Worm (Caenorhabditis elegans) whole organism, midembryonic: ENCODE measurements around the gene acr-8.

Source experiments
- T22C8.4 ChIP-seq: fragments of 200-800 bp; sonication (Bioruptor generic); IDR thresholded peaks from 2 replicates; pipeline ENCODE4 v1.3.6; 2022; ENCODE audit warnings: missing genetic modification characterization, missing compliant biosample characterization
- cog-1 ChIP-seq: sonication (generic microtip); optimal IDR thresholded peaks from 2 replicates; lab custom pipeline; 2016; ENCODE audit warnings: missing genetic modification characterization, missing compliant biosample characterization
- flt-1 ChIP-seq: fragments of 200-800 bp; sonication (Bioruptor generic); IDR thresholded peaks from 2 replicates; pipeline ENCODE4 v1.3.6; 2022; ENCODE audit warnings: missing genetic modification characterization, missing compliant biosample characterization
- klf-2 ChIP-seq: fragments of 200-800 bp; sonication (Bioruptor generic); conservative IDR thresholded peaks from 2 replicates; pipeline ENCODE4 v1.3.6; 2022; ENCODE audit warnings: missing genetic modification reagents, missing genetic modification characterization, missing compliant biosample characterization
- med-1 ChIP-seq: sonication (generic microtip); optimal IDR thresholded peaks from 2 replicates; lab custom pipeline; 2017; ENCODE audit warnings: missing genetic modification characterization, mild to moderate bottlenecking, missing compliant biosample characterization, antibody characterized with exemption, missing genetic modification reagents; ENCODE audit not compliant: insufficient read depth
- ref-1 ChIP-seq: fragments of 200-800 bp; sonication (Bioruptor generic); conservative IDR thresholded peaks from 2 replicates; pipeline ENCODE4 v1.3.6; 2022; ENCODE audit warnings: missing genetic modification reagents, missing genetic modification characterization, missing compliant biosample characterization
- tab-1 ChIP-seq: fragments of 200-800 bp; sonication (Bioruptor generic); IDR thresholded peaks from 2 replicates; pipeline ENCODE4 v1.3.6; 2022; ENCODE audit warnings: missing genetic modification characterization, missing compliant biosample characterization
- ztf-23 ChIP-seq: fragments of 200-800 bp; sonication (Bioruptor generic); IDR thresholded peaks from 2 replicates; pipeline ENCODE4 v1.3.6; 2022; ENCODE audit warnings: missing genetic modification reagents, missing genetic modification characterization, missing compliant biosample characterization
- ztf-29 ChIP-seq: fragments of 200-800 bp; sonication (Bioruptor generic); IDR thresholded peaks from 2 replicates; pipeline ENCODE4 v1.3.6; 2022; ENCODE audit warnings: missing genetic modification reagents, missing genetic modification characterization, missing compliant biosample characterization

acr-8 gene

ce11 chrX:10412425-10412824 is at the start of gene acr-8:
Gene acr-8 (plus strand): TSS chrX:10412725.
- no peak for TF ChIP-seq ztf-23
- TF ChIP-seq cog-1, result no peak
- no peak for TF ChIP-seq tab-1
- no peak for TF ChIP-seq ztf-29 (GFP tag; lab: Robert Waterston, UW)
- TF ChIP-seq med-1 (GFP tag; lab: Kevin White, UChicago), result no peak
- TF ChIP-seq flt-1 (GFP tag; lab: Robert Waterston, UW), result no peak
- no peak for TF ChIP-seq ref-1 (GFP tag; lab: Robert Waterston, UW)
- TF ChIP-seq klf-2 (GFP tag; lab: Robert Waterston, UW), result no peak
- no peak for TF ChIP-seq T22C8.4 (GFP tag; lab: Robert Waterston, UW)

- TF ChIP-seq klf-2 (GFP tag; lab: Robert Waterston, UW), result no peak
- no peak; the same call in 1 of the 2 replicates for TF ChIP-seq flt-1 (GFP tag; lab: Robert Waterston, UW)
- 0 out of 2 replicates have a peak, but pooled peaks have one; percentile 49 for TF ChIP-seq ztf-23
- TF ChIP-seq cog-1, result peak; percentile 12
- no peak for TF ChIP-seq ztf-29 (GFP tag; lab: Robert Waterston, UW)
- no peak for TF ChIP-seq T22C8.4 (GFP tag; lab: Robert Waterston, UW)
- TF ChIP-seq tab-1, result no peak
- no peak for TF ChIP-seq med-1 (GFP tag; lab: Kevin White, UChicago)
Measured at ce11 chrX:10372556-10372955, 40.0 kb upstream of the acr-8 start, which contains the start of gene Y49A10A.2. Gene Y49A10A.2 (minus strand): TSS chrX:10372664.

ce11 chrX:10373581-10373980 is 38.9 kb upstream of the acr-8 start:
- TF ChIP-seq ztf-29 (GFP tag; lab: Robert Waterston, UW), result no peak
- no peak for TF ChIP-seq ztf-23
- no peak for TF ChIP-seq ref-1 (GFP tag; lab: Robert Waterston, UW)
- TF ChIP-seq cog-1, result no peak
- TF ChIP-seq klf-2 (GFP tag; lab: Robert Waterston, UW), result no peak
- TF ChIP-seq T22C8.4 (GFP tag; lab: Robert Waterston, UW), result no peak
- TF ChIP-seq tab-1, result no peak
- TF ChIP-seq flt-1 (GFP tag; lab: Robert Waterston, UW), result no peak
- TF ChIP-seq med-1 (GFP tag; lab: Kevin White, UChicago), result no peak

ce11 chrX:10376989-10377388 is 35.5 kb upstream of the acr-8 start:
- TF ChIP-seq tab-1 (no peak), klf-2 (GFP tag; lab: Robert Waterston, UW) (no peak), ref-1 (GFP tag; lab: Robert Waterston, UW) (no peak), T22C8.4 (GFP tag; lab: Robert Waterston, UW) (no peak), ztf-29 (GFP tag; lab: Robert Waterston, UW) (no peak), med-1 (GFP tag; lab: Kevin White, UChicago) (no peak)

ce11 chrX:10377663-10378062 is 34.9 kb upstream of the acr-8 start:
- peak; percentile 39 for TF ChIP-seq cog-1
- TF ChIP-seq T22C8.4 (GFP tag; lab: Robert Waterston, UW), result no peak

- TF ChIP-seq cog-1 (no peak), klf-2 (GFP tag; lab: Robert Waterston, UW) (no peak), T22C8.4 (GFP tag; lab: Robert Waterston, UW) (no peak), med-1 (GFP tag; lab: Kevin White, UChicago) (no peak), ztf-23 (no peak), flt-1 (GFP tag; lab: Robert Waterston, UW) (no peak), ztf-29 (GFP tag; lab: Robert Waterston, UW) (no peak)
Measured at ce11 chrX:10379678-10380077, 32.8 kb upstream of the acr-8 start, which contains the start of gene rme-4. Gene rme-4 (minus strand): TSS chrX:10379845.

- no peak for TF ChIP-seq ztf-29 (GFP tag; lab: Robert Waterston, UW)
- TF ChIP-seq med-1 (GFP tag; lab: Kevin White, UChicago), result no peak
- no peak for TF ChIP-seq cog-1
- no peak for TF ChIP-seq klf-2 (GFP tag; lab: Robert Waterston, UW)
- no peak for TF ChIP-seq ref-1 (GFP tag; lab: Robert Waterston, UW)
- no peak for TF ChIP-seq T22C8.4 (GFP tag; lab: Robert Waterston, UW)
- no peak for TF ChIP-seq ztf-23
- TF ChIP-seq tab-1, result no peak
- TF ChIP-seq flt-1 (GFP tag; lab: Robert Waterston, UW), result no peak
Measured at ce11 chrX:10386001-10386400, 26.5 kb upstream of the acr-8 start.

- TF ChIP-seq ztf-23 (no peak), ztf-29 (GFP tag; lab: Robert Waterston, UW) (no peak), med-1 (GFP tag; lab: Kevin White, UChicago) (no peak), ref-1 (GFP tag; lab: Robert Waterston, UW) (no peak), cog-1 (no peak), klf-2 (GFP tag; lab: Robert Waterston, UW) (no peak), T22C8.4 (GFP tag; lab: Robert Waterston, UW) (no peak), flt-1 (GFP tag; lab: Robert Waterston, UW) (no peak), tab-1 (no peak)
Measured at ce11 chrX:10386408-10386807, 26.1 kb upstream of the acr-8 start, which contains the start of gene dyf-6. Gene dyf-6 (minus strand): TSS chrX:10386508.

ce11 chrX:10391174-10391573 is 21.4 kb upstream of the acr-8 start:
- TF ChIP-seq cog-1 (peak; percentile 10), ztf-23 (no peak), T22C8.4 (GFP tag; lab: Robert Waterston, UW) (no peak)

- TF ChIP-seq T22C8.4 (GFP tag; lab: Robert Waterston, UW), result no peak
- no peak for TF ChIP-seq cog-1
- TF ChIP-seq tab-1, result no peak
- no peak for TF ChIP-seq ztf-23
- TF ChIP-seq flt-1 (GFP tag; lab: Robert Waterston, UW), result no peak
Measured at ce11 chrX:10392792-10393191, 19.7 kb upstream of the acr-8 start.
